Worm (Caenorhabditis elegans) whole organism, L4/young adult: ENCODE results near the gene C17B7.5.

ENCODE experiments used
- dao-5 ChIP-seq: sonication (generic microtip); optimal IDR thresholded peaks from 2 replicates; lab custom pipeline; 2016; ENCODE audit warnings: missing genotype, missing genetic modification characterization, moderate library complexity, missing compliant biosample characterization
- him-1 ChIP-seq: sonication (generic microtip); optimal IDR thresholded peaks from 2 replicates; lab custom pipeline; 2016; ENCODE audit warnings: missing genotype, missing genetic modification reagents, missing genetic modification characterization, missing compliant biosample characterization

DNA sequence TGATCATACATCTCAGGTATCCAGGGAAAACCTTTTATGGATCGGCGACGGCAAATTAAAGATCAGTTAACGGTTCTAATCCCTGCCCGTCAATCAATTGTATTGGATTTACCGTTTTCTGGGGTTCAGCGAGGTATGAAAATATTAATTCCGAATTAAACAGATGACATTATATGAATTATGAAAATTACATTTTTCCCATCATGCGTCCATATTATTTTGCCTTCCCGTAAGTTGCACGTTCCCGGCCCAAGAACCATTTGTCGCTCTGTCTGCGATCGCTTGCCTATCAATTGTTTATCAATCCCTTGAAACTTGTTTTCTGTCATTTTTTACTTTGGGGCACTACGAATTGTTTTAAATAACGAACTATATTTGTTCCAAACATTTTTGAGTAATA, 28.2 kb downstream of the C17B7.5 start:
- TF ChIP-seq him-1 (tag; lab: Kevin White, UChicago) (no peak), dao-5 (no peak)
